Worm (Caenorhabditis elegans): ENCODE data around the gene T01D1.3.
A peak's percentile ranks its signal among the peaks of the same experiment; 100 is the strongest.

T01D1.3 gene

ce11 chrII:162182-162581, 13.6 kb downstream of the T01D1.3 start, which contains the start of gene etr-1 (continued):
- no peak for TF ChIP-seq snpc-4 (tag; optimal IDR thresholded peaks at IDR 0.05)
- TF ChIP-seq unc-130 (GFP tag; optimal IDR thresholded peaks at IDR 0.05), result no peak
- TF ChIP-seq duxl-1 (tag; optimal IDR thresholded peaks at IDR 0.05; ENCODE audit: poor library complexity), result no peak
- no peak for TF ChIP-seq saeg-2 (GFP tag; IDR thresholded peaks at IDR 0.05)
- no peak for TF ChIP-seq zfp-2 (tag; optimal IDR thresholded peaks at IDR 0.05)
- no peak for TF ChIP-seq daf-8 (GFP tag; IDR thresholded peaks at IDR 0.05)
- peak; percentile 84 for TF ChIP-seq tra-1 (GFP tag; IDR thresholded peaks at IDR 0.05)
- TF ChIP-seq ceh-32 (tag; optimal IDR thresholded peaks at IDR 0.05; ENCODE audit: poor library complexity), result no peak
- no peak for TF ChIP-seq fos-1 (tag; optimal IDR thresholded peaks at IDR 0.05)
- peak; percentile 46 for TF ChIP-seq hlh-30 (tag; optimal IDR thresholded peaks at IDR 0.05; ENCODE audit: insufficient read depth)
- TF ChIP-seq sdz-12 (GFP tag; optimal IDR thresholded peaks at IDR 0.05), result no peak
- TF ChIP-seq pqm-1 (tag; optimal IDR thresholded peaks at IDR 0.05), result peak; percentile 97
- no peak for TF ChIP-seq ces-1 (GFP tag; optimal IDR thresholded peaks at IDR 0.05)
- no peak for TF ChIP-seq ztf-11 (tag; optimal IDR thresholded peaks at IDR 0.05)
- TF ChIP-seq egl-27 (tag; optimal IDR thresholded peaks at IDR 0.05), result no peak
- TF ChIP-seq daf-16 (GFP tag; optimal IDR thresholded peaks at IDR 0.05), result no peak
- TF ChIP-seq daf-16 (tag; optimal IDR thresholded peaks at IDR 0.05), result peak; percentile 82
- no peak for TF ChIP-seq daf-19 (GFP tag; conservative IDR thresholded peaks at IDR 0.05)
- TF ChIP-seq hlh-11 (tag; optimal IDR thresholded peaks at IDR 0.05), result peak; percentile 94
- peak; percentile 88 for TF ChIP-seq mxl-3 (GFP tag; optimal IDR thresholded peaks at IDR 0.05)
- TF ChIP-seq nhr-28 (tag; optimal IDR thresholded peaks at IDR 0.05), result peak; percentile 92
- no peak for TF ChIP-seq rbr-2 (tag; optimal IDR thresholded peaks at IDR 0.05)
- TF ChIP-seq R02D3.7 (tag; optimal IDR thresholded peaks at IDR 0.05), result no peak
- TF ChIP-seq ceh-28 (tag; optimal IDR thresholded peaks at IDR 0.05), result no peak
- no peak for TF ChIP-seq lim-7 (GFP tag; IDR thresholded peaks at IDR 0.05)
- TF ChIP-seq nhr-6 (tag; optimal IDR thresholded peaks at IDR 0.05), result peak; percentile 47
- TF ChIP-seq aha-1 (tag), result peak; percentile 37
- peak in 1 of 2 experiments; percentile 57 for TF ChIP-seq mdl-1 (tag; optimal IDR thresholded peaks at IDR 0.05)
- no peak for TF ChIP-seq attf-4 (tag; optimal IDR thresholded peaks at IDR 0.05)
- TF ChIP-seq mxl-2 (GFP tag; conservative IDR thresholded peaks at IDR 0.05), result peak; percentile 37; the same call in 1 of the 2 replicates
- no peak for TF ChIP-seq ztf-7 (tag; optimal IDR thresholded peaks at IDR 0.05)
- TF ChIP-seq D1046.2 (GFP tag; IDR thresholded peaks at IDR 0.05), result no peak
- no peak for TF ChIP-seq egl-43 (GFP tag; IDR thresholded peaks at IDR 0.05)
- no peak for TF ChIP-seq ceh-82 (tag; optimal IDR thresholded peaks at IDR 0.05)
- TF ChIP-seq ZK546.5 (tag; optimal IDR thresholded peaks at IDR 0.05), result no peak
- TF ChIP-seq dmd-6 (GFP tag; IDR thresholded peaks at IDR 0.05), result peak; percentile 92
- peak; percentile 66 for TF ChIP-seq nhr-77 (tag; optimal IDR thresholded peaks at IDR 0.05)
- no peak for TF ChIP-seq skn-1 (tag; optimal IDR thresholded peaks at IDR 0.05)
- TF ChIP-seq T26A8.4 (GFP tag; IDR thresholded peaks at IDR 0.05), result no peak
- no peak for TF ChIP-seq Y105C5A.15 (GFP tag; IDR thresholded peaks at IDR 0.05)
- no peak for TF ChIP-seq lin-39 (tag; optimal IDR thresholded peaks at IDR 0.05)
- TF ChIP-seq madf-9 (GFP tag; conservative IDR thresholded peaks at IDR 0.05), result no peak
- TF ChIP-seq arid-1 (GFP tag; conservative IDR thresholded peaks at IDR 0.05), result 0 out of 2 replicates have a peak, but pooled peaks have one; percentile 21
- no peak for TF ChIP-seq zip-11 (GFP tag; IDR thresholded peaks at IDR 0.05)
- no peak for TF ChIP-seq ZK337.2 (GFP tag; IDR thresholded peaks at IDR 0.05)
- no peak for TF ChIP-seq gei-8 (GFP tag; optimal IDR thresholded peaks at IDR 0.05)
- TF ChIP-seq vab-7 (GFP tag; IDR thresholded peaks at IDR 0.05), result no peak
- no peak for TF ChIP-seq zfp-3 (GFP tag; conservative IDR thresholded peaks at IDR 0.05)
- TF ChIP-seq lin-38 (GFP tag; IDR thresholded peaks at IDR 0.05), result peak; percentile 25; the same call in 1 of the 2 replicates
- no peak for TF ChIP-seq nhr-11 (tag; optimal IDR thresholded peaks at IDR 0.05)
- TF ChIP-seq ceh-20 (GFP tag; IDR thresholded peaks at IDR 0.05), result peak; percentile 61
- TF ChIP-seq zip-2 (tag; optimal IDR thresholded peaks at IDR 0.05), result no peak
- TF ChIP-seq Y75B8A.6 (GFP tag; IDR thresholded peaks at IDR 0.05), result no peak

Data from whole organism, L4 larva.